Fruit fly (Drosophila melanogaster): ENCODE results near the gene CG9988.

DNA sequence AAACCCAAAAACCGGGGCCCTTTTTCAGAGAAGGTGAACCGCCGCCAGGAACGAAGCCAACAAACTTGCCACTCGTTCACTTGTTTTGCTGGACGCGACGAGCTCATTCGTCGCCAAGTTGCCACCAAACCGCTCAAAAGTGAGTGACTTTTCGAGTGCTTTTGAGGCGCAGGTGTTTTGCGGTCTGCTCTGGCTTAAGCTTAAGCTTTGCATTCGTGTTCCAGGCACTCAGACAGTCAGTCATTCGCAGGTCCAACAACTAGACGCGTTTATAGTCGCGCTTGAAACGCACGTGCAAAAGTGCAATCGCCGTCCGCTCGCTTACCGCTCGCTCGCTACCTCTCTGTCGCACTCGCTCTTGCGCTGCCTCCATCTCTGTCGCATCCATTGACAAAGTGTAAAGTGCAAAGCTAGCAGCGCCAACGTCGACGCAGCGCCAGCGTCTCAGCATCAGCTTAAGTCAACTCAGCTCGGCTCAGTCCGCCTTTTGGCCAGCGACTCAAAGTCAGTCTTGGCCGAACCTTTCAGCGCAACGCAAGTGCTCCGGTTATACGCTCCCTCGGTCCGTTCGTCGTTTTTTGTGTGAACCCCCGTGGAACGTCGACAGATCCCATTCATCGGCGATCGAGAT, 45.7 kb downstream of the CG9988 start:
- TF ChIP-seq Deaf1 (tag; optimal IDR thresholded peaks at IDR 0.05): peak; percentile 63
- TF ChIP-seq dmrt99B (tag; optimal IDR thresholded peaks at IDR 0.05): no peak
- TF ChIP-seq CG1602 (GFP tag; optimal IDR thresholded peaks at IDR 0.05): no peak
- TF ChIP-seq z (GFP tag; IDR thresholded peaks at IDR 0.05): peak; percentile 93
- no peak for TF ChIP-seq CG11695 (GFP tag; IDR thresholded peaks at IDR 0.05)
- no peak for TF ChIP-seq CG12236 (GFP tag; optimal IDR thresholded peaks at IDR 0.05)
- TF ChIP-seq CG9727 (GFP tag; optimal IDR thresholded peaks at IDR 0.05): no peak
- no peak for TF ChIP-seq CG8944 (GFP tag; optimal IDR thresholded peaks at IDR 0.05)
- no peak for TF ChIP-seq CG8089 (GFP tag; optimal IDR thresholded peaks at IDR 0.05)

All from whole organism, embryonic.